Fruit fly (Drosophila melanogaster) whole organism, adult: ENCODE measurements around the gene grn.

Experiments
- CG11617 ChIP-seq: fragments of 200-800 bp; sonication (Bioruptor generic); optimal IDR thresholded peaks from 2 replicates; lab custom pipeline; 2017; ENCODE audit warnings: mild to moderate bottlenecking, missing biosample characterization, missing genetic modification reagents, missing genetic modification characterization
- CG12768 ChIP-seq: fragments of 200-800 bp; sonication (Bioruptor generic); optimal IDR thresholded peaks from 2 replicates; lab custom pipeline; 2017; ENCODE audit warnings: missing biosample characterization, missing genetic modification characterization, mild to moderate bottlenecking, moderate library complexity, missing genetic modification reagents
- CG14711 ChIP-seq: fragments of 200-800 bp; sonication (Bioruptor generic); optimal IDR thresholded peaks from 2 replicates; lab custom pipeline; 2018; ENCODE audit warnings: missing biosample characterization, mild to moderate bottlenecking, missing genetic modification characterization, moderate library complexity
- CG1620 ChIP-seq: fragments of 200-800 bp; sonication (Bioruptor generic); optimal IDR thresholded peaks from 2 replicates; lab custom pipeline; 2016; ENCODE audit warnings: missing biosample characterization, missing genetic modification characterization
- CG33017 ChIP-seq: fragments of 200-800 bp; sonication (Bioruptor generic); optimal IDR thresholded peaks from 2 replicates; lab custom pipeline; 2018; ENCODE audit warnings: missing biosample characterization, mild to moderate bottlenecking, missing genetic modification characterization, moderate library complexity
- CG5204 ChIP-seq: fragments of 200-800 bp; sonication (Bioruptor generic); optimal IDR thresholded peaks from 2 replicates; lab custom pipeline; 2016; ENCODE audit warnings: missing biosample characterization, missing genetic modification characterization
- CG7045 ChIP-seq: fragments of 200-800 bp; sonication (Bioruptor generic); optimal IDR thresholded peaks from 2 replicates; lab custom pipeline; 2017; ENCODE audit warnings: missing biosample characterization, mild to moderate bottlenecking, missing genetic modification characterization
- CG7101 ChIP-seq: fragments of 200-800 bp; sonication (Bioruptor generic); optimal IDR thresholded peaks from 2 replicates; lab custom pipeline; 2018; ENCODE audit warnings: missing biosample characterization, mild to moderate bottlenecking, missing genetic modification characterization, moderate library complexity
- Clk ChIP-seq: fragments of 200-800 bp; sonication (Bioruptor generic); optimal IDR thresholded peaks from 2 replicates; lab custom pipeline; 2017; ENCODE audit warnings: missing biosample characterization, missing genetic modification characterization
- Crg-1 ChIP-seq: fragments of 200-800 bp; sonication (Bioruptor generic); optimal IDR thresholded peaks from 2 replicates; lab custom pipeline; 2016; ENCODE audit warnings: missing biosample characterization, missing genetic modification characterization
- Hr96 ChIP-seq: fragments of 200-800 bp; sonication (Bioruptor generic); optimal IDR thresholded peaks from 2 replicates; lab custom pipeline; 2016; ENCODE audit warnings: missing biosample characterization, missing genetic modification characterization
- Mnt ChIP-seq: fragments of 200-800 bp; sonication (Bioruptor generic); optimal IDR thresholded peaks from 2 replicates; lab custom pipeline; 2016; ENCODE audit warnings: missing biosample characterization, mild to moderate bottlenecking, missing genetic modification characterization
- bab1 ChIP-seq: fragments of 200-800 bp; sonication (Bioruptor generic); optimal IDR thresholded peaks from 3 replicates; lab custom pipeline; 2019; ENCODE audit warnings: missing biosample characterization, mild to moderate bottlenecking, missing genetic modification characterization, moderate library complexity
- cic ChIP-seq: fragments of 200-800 bp; sonication (Bioruptor generic); optimal IDR thresholded peaks from 2 replicates; lab custom pipeline; 2017; ENCODE audit warnings: missing biosample characterization, mild to moderate bottlenecking, missing genetic modification characterization, moderate library complexity
- cnc ChIP-seq, 2 experiments: fragments of >200 bp; optimal IDR thresholded peaks; 2 replicates each; lab custom pipeline; 2017
- kay ChIP-seq: fragments of 200-800 bp; sonication (Bioruptor generic); peaks from one replicate; lab custom pipeline; 2016; ENCODE audit warnings: missing biosample characterization, missing genetic modification characterization, borderline replicate concordance
- ovo ChIP-seq: fragments of 200-800 bp; sonication (Bioruptor generic); optimal IDR thresholded peaks from 2 replicates; lab custom pipeline; 2016; ENCODE audit warnings: missing biosample characterization, missing genetic modification characterization
- pad ChIP-seq: fragments of 200-800 bp; sonication (Bioruptor generic); optimal IDR thresholded peaks from 3 replicates; lab custom pipeline; 2017; ENCODE audit warnings: missing biosample characterization, missing genetic modification characterization, mild to moderate bottlenecking, moderate library complexity, missing genetic modification reagents
- tj ChIP-seq: fragments of 200-800 bp; sonication (Bioruptor generic); optimal IDR thresholded peaks from 3 replicates; lab custom pipeline; 2017; ENCODE audit warnings: missing biosample characterization, mild to moderate bottlenecking, missing genetic modification characterization, moderate library complexity
- toe ChIP-seq: fragments of 200-800 bp; sonication (Bioruptor generic); optimal IDR thresholded peaks from 2 replicates; lab custom pipeline; 2016; ENCODE audit warnings: missing biosample characterization, missing genetic modification characterization

The grn gene

dm6 chr3R:8122198-8122970, 58.9 kb downstream of the grn start, which contains the start of gene CG7878:
Gene CG7878, plus strand, starts transcription at chr3R:8122725.
- no peak for TF ChIP-seq CG5204 (GFP tag; lab: Kevin White, UChicago)
- peak; percentile 29 for TF ChIP-seq CG33017 (tag; lab: Kevin White, UChicago)
- TF ChIP-seq Mnt (GFP tag; lab: Kevin White, UChicago): peak; percentile 73
- peak; percentile 66 for TF ChIP-seq CG11617 (GFP tag; lab: Kevin White, UChicago)
- TF ChIP-seq CG7101 (tag; lab: Kevin White, UChicago): peak; percentile 57
- TF ChIP-seq Clk (GFP tag; lab: Kevin White, UChicago): peak; percentile 61
- TF ChIP-seq CG7045 (GFP tag; lab: Kevin White, UChicago): peak; percentile 69
- peak; percentile 72 for TF ChIP-seq ovo (GFP tag; lab: Kevin White, UChicago)
- TF ChIP-seq toe (GFP tag; lab: Kevin White, UChicago): peak; percentile 65
- peak; percentile 77 for TF ChIP-seq Crg-1 (GFP tag; lab: Kevin White, UChicago)
- TF ChIP-seq tj (GFP tag; lab: Kevin White, UChicago): peak; percentile 91
- peak; percentile 12 for TF ChIP-seq cic (GFP tag; lab: Kevin White, UChicago)
- peak; percentile 80 for TF ChIP-seq CG1620
- peak; percentile 64 for TF ChIP-seq bab1
- TF ChIP-seq CG12768 (GFP tag; lab: Kevin White, UChicago): peak; percentile 72
- peak; percentile 95 for TF ChIP-seq kay
- TF ChIP-seq cnc (optimal IDR thresholded peaks at IDR 0.05; lab: Kevin White, UChicago): no peak
- peak; percentile 37 for TF ChIP-seq CG14711 (tag; lab: Kevin White, UChicago)
- peak; percentile 45 for TF ChIP-seq pad (GFP tag; lab: Kevin White, UChicago)
- TF ChIP-seq Hr96 (GFP tag; lab: Kevin White, UChicago): no peak

- TF ChIP-seq CG11617 (GFP tag; lab: Kevin White, UChicago): no peak
Measured at dm6 chr3R:8120338-8120662, 60.9 kb downstream of the grn start.

- TF ChIP-seq CG7045 (GFP tag; lab: Kevin White, UChicago): peak; percentile 18
- TF ChIP-seq tj (GFP tag; lab: Kevin White, UChicago): peak; percentile 36
- peak; percentile 100 for TF ChIP-seq kay
- TF ChIP-seq ovo (GFP tag; lab: Kevin White, UChicago): no peak
- TF ChIP-seq CG11617 (GFP tag; lab: Kevin White, UChicago): peak; percentile 44
- peak; percentile 80 for TF ChIP-seq CG14711 (tag; lab: Kevin White, UChicago)
- TF ChIP-seq CG12768 (GFP tag; lab: Kevin White, UChicago): peak; percentile 2
- peak; percentile 91 for TF ChIP-seq CG7101 (tag; lab: Kevin White, UChicago)
- peak; percentile 68 for TF ChIP-seq cic (GFP tag; lab: Kevin White, UChicago)
- TF ChIP-seq Clk (GFP tag; lab: Kevin White, UChicago): no peak
- no peak for TF ChIP-seq Crg-1 (GFP tag; lab: Kevin White, UChicago)
- peak; percentile 85 for TF ChIP-seq CG33017 (tag; lab: Kevin White, UChicago)
- no peak for TF ChIP-seq CG5204 (GFP tag; lab: Kevin White, UChicago)
- peak; percentile 51 for TF ChIP-seq pad (GFP tag; lab: Kevin White, UChicago)
- peak; percentile 45 for TF ChIP-seq CG1620
- TF ChIP-seq bab1: peak; percentile 30
- TF ChIP-seq Mnt (GFP tag; lab: Kevin White, UChicago): peak; percentile 23
- TF ChIP-seq toe (GFP tag; lab: Kevin White, UChicago): no peak
- TF ChIP-seq Hr96 (GFP tag; lab: Kevin White, UChicago): peak; percentile 27
Measured at dm6 chr3R:8119457-8120337, 61.5 kb downstream of the grn start.

- TF ChIP-seq CG33017 (tag; lab: Kevin White, UChicago) (no peak), pad (GFP tag; lab: Kevin White, UChicago) (no peak), CG1620 (no peak), ovo (GFP tag; lab: Kevin White, UChicago) (no peak), CG14711 (tag; lab: Kevin White, UChicago) (no peak), bab1 (no peak), CG11617 (GFP tag; lab: Kevin White, UChicago) (no peak), tj (GFP tag; lab: Kevin White, UChicago) (no peak), Mnt (GFP tag; lab: Kevin White, UChicago) (no peak), cic (GFP tag; lab: Kevin White, UChicago) (peak; percentile 100), CG5204 (GFP tag; lab: Kevin White, UChicago) (no peak), CG7045 (GFP tag; lab: Kevin White, UChicago) (peak; percentile 25), CG12768 (GFP tag; lab: Kevin White, UChicago) (peak; percentile 27), cnc (optimal IDR thresholded peaks at IDR 0.05; lab: Kevin White, UChicago) (no peak), CG7101 (tag; lab: Kevin White, UChicago) (no peak), Clk (GFP tag; lab: Kevin White, UChicago) (peak; percentile 32), Hr96 (GFP tag; lab: Kevin White, UChicago) (no peak), toe (GFP tag; lab: Kevin White, UChicago) (no peak), Crg-1 (GFP tag; lab: Kevin White, UChicago) (no peak), kay (peak; percentile 98)
Measured at dm6 chr3R:8118781-8119456, 62.3 kb downstream of the grn start.
